Fruit fly (Drosophila melanogaster) whole organism, embryonic: ENCODE data around the gene CG31687.

Experiments used
- ATbp ChIP-seq: fragments of 200-800 bp; sonication (Bioruptor generic); optimal IDR thresholded peaks from 2 replicates; lab custom pipeline; 2017; ENCODE audit warnings: missing biosample characterization, mild to moderate bottlenecking, missing genetic modification characterization, missing genetic modification reagents
- B-H1 ChIP-seq: fragments of 200-800 bp; sonication (Bioruptor generic); IDR thresholded peaks from 3 replicates; pipeline ENCODE4 v1.3.6; 2022; ENCODE audit warnings: missing biosample characterization, missing genetic modification characterization
- Bdp1 ChIP-seq: fragments of 200-800 bp; sonication (Bioruptor generic); optimal IDR thresholded peaks from 3 replicates; lab custom pipeline; 2016; ENCODE audit warnings: missing biosample characterization, missing genetic modification characterization
- CG10274 ChIP-seq: fragments of 200-800 bp; sonication (Bioruptor generic); optimal IDR thresholded peaks from 3 replicates; lab custom pipeline; 2017; ENCODE audit warnings: missing biosample characterization, mild to moderate bottlenecking, missing genetic modification characterization
- CG10366 ChIP-seq: fragments of 200-800 bp; sonication (Bioruptor generic); IDR thresholded peaks from 2 replicates; pipeline ENCODE4 v1.3.6; 2022; ENCODE audit warnings: missing biosample characterization, missing genetic modification characterization
- CG11723 ChIP-seq: fragments of 200-800 bp; sonication (Bioruptor generic); optimal IDR thresholded peaks from 2 replicates; lab custom pipeline; 2017; ENCODE audit warnings: missing biosample characterization, mild to moderate bottlenecking, missing genetic modification characterization
- CG12659 ChIP-seq: fragments of 200-800 bp; sonication (Bioruptor generic); optimal IDR thresholded peaks from 3 replicates; lab custom pipeline; 2017; ENCODE audit warnings: mild to moderate bottlenecking, missing biosample characterization, missing genetic modification reagents, missing genetic modification characterization
- CG1529 ChIP-seq: fragments of 200-800 bp; sonication (Bioruptor generic); optimal IDR thresholded peaks from 3 replicates; lab custom pipeline; 2018; ENCODE audit warnings: missing biosample characterization, missing genetic modification characterization
- CG1602 ChIP-seq: fragments of 200-800 bp; sonication (Bioruptor generic); optimal IDR thresholded peaks from 3 replicates; lab custom pipeline; 2016; ENCODE audit warnings: missing biosample characterization, missing genetic modification characterization
- CG1647 ChIP-seq: fragments of 200-800 bp; sonication (Bioruptor generic); optimal IDR thresholded peaks from 3 replicates; lab custom pipeline; 2016; ENCODE audit warnings: missing biosample characterization, missing genetic modification characterization
- CG2875 ChIP-seq: fragments of 200-800 bp; sonication (Bioruptor generic); optimal IDR thresholded peaks from 2 replicates; lab custom pipeline; 2017; ENCODE audit warnings: missing biosample characterization, mild to moderate bottlenecking, missing genetic modification characterization, missing genetic modification reagents
- CG30431 ChIP-seq: fragments of 200-800 bp; sonication (Bioruptor generic); optimal IDR thresholded peaks from 2 replicates; lab custom pipeline; 2017; ENCODE audit warnings: missing biosample characterization, missing genetic modification characterization
- CG3163 ChIP-seq: fragments of 200-800 bp; sonication (Bioruptor generic); optimal IDR thresholded peaks from 3 replicates; lab custom pipeline; 2016; ENCODE audit warnings: missing biosample characterization, missing genetic modification characterization
- CG3281 ChIP-seq: fragments of 200-800 bp; sonication (Bioruptor generic); optimal IDR thresholded peaks from 3 replicates; lab custom pipeline; 2017; ENCODE audit warnings: missing biosample characterization, mild to moderate bottlenecking, missing genetic modification characterization
- CG3726 ChIP-seq: fragments of 200-800 bp; sonication (Bioruptor generic); IDR thresholded peaks from 3 replicates; pipeline ENCODE4, ENCODE4 v1.3.6; 2022; ENCODE audit warnings: missing biosample characterization, missing genetic modification characterization
- CG3847 ChIP-seq: fragments of 200-800 bp; sonication (Bioruptor generic); IDR thresholded peaks from 2 replicates; pipeline ENCODE4 v1.3.6; 2022; ENCODE audit warnings: missing biosample characterization, missing genetic modification characterization
- CG3995 ChIP-seq: fragments of 200-800 bp; sonication (Bioruptor generic); optimal IDR thresholded peaks from 3 replicates; lab custom pipeline; 2016; ENCODE audit warnings: missing biosample characterization, missing genetic modification characterization
- CG6254 ChIP-seq: fragments of 200-800 bp; sonication (Bioruptor generic); optimal IDR thresholded peaks from 3 replicates; lab custom pipeline; 2017; ENCODE audit warnings: mild to moderate bottlenecking, missing biosample characterization, missing genetic modification reagents, missing genetic modification characterization
- CG9215 ChIP-seq: fragments of 200-800 bp; sonication (Bioruptor generic); IDR thresholded peaks from 2 replicates; pipeline ENCODE4 v1.3.6; 2022; ENCODE audit warnings: missing biosample characterization, missing genetic modification characterization
- CG9609 ChIP-seq: fragments of 200-800 bp; sonication (Bioruptor generic); optimal IDR thresholded peaks from 3 replicates; lab custom pipeline; 2016; ENCODE audit warnings: missing biosample characterization, missing genetic modification characterization
- Deaf1 ChIP-seq: fragments of 200-800 bp; optimal IDR thresholded peaks from 3 replicates; lab custom pipeline; 2019; ENCODE audit warnings: missing biosample characterization, mild to moderate bottlenecking, missing genetic modification characterization, moderate library complexity
- Dek ChIP-seq: fragments of 200-800 bp; sonication (Bioruptor generic); optimal IDR thresholded peaks from 3 replicates; lab custom pipeline; 2019; ENCODE audit warnings: missing biosample characterization, mild to moderate bottlenecking, missing genetic modification characterization, moderate library complexity
- Doc2 ChIP-seq: fragments of 200-800 bp; sonication (Bioruptor generic); IDR thresholded peaks from 2 replicates; pipeline ENCODE4 v1.3.6; 2022; ENCODE audit warnings: missing biosample characterization, missing genetic modification characterization
- E2f2 ChIP-seq: fragments of 200-800 bp; sonication (Bioruptor generic); IDR thresholded peaks from 2 replicates; pipeline ENCODE4 v1.3.6; 2022; ENCODE audit warnings: missing biosample characterization, missing genetic modification characterization
- ERR ChIP-seq: fragments of 200-800 bp; sonication (Bioruptor generic); optimal IDR thresholded peaks from 2 replicates; lab custom pipeline; 2016; ENCODE audit warnings: missing biosample characterization, missing genetic modification characterization
- Ets97D ChIP-seq: fragments of 200-800 bp; sonication (Bioruptor generic); optimal IDR thresholded peaks from 3 replicates; lab custom pipeline; 2016; ENCODE audit warnings: missing biosample characterization, missing genetic modification characterization
- Fer1 ChIP-seq: fragments of 200-800 bp; sonication (Bioruptor generic); optimal IDR thresholded peaks from 2 replicates; lab custom pipeline; 2017; ENCODE audit warnings: missing biosample characterization, mild to moderate bottlenecking, missing genetic modification characterization
- H15 ChIP-seq: fragments of 200-800 bp; sonication (Bioruptor generic); IDR thresholded peaks from 3 replicates; pipeline ENCODE4 v1.3.6; 2022; ENCODE audit warnings: missing biosample characterization, missing genetic modification characterization
- Hmr ChIP-seq: fragments of 200-800 bp; sonication (Bioruptor generic); optimal IDR thresholded peaks from 3 replicates; lab custom pipeline; 2017; ENCODE audit warnings: mild to moderate bottlenecking, missing biosample characterization, missing genetic modification reagents, missing genetic modification characterization
- Hmx ChIP-seq: fragments of 200-800 bp; sonication (Bioruptor generic); optimal IDR thresholded peaks from 2 replicates; lab custom pipeline; 2016; ENCODE audit warnings: missing biosample characterization, missing genetic modification characterization
- Hr78 ChIP-seq, 2 experiments: fragments of 200-800 bp in 1 of 2; fragments of >200 bp in 1 of 2; sonication (Bioruptor generic) in 1 of 2; optimal IDR thresholded peaks; 2 replicates each; lab custom pipeline; 2017 to 2019; ENCODE audit warnings: missing biosample characterization in 2 of 2, missing genetic modification characterization in 2 of 2, mild to moderate bottlenecking in 1 of 2, moderate library complexity in 1 of 2
- Lim3 ChIP-seq: fragments of 200-800 bp; sonication (Bioruptor generic); IDR thresholded peaks from 2 replicates; pipeline ENCODE4 v1.3.6; 2022; ENCODE audit warnings: missing biosample characterization, missing genetic modification characterization
- NFAT ChIP-seq: fragments of 200-800 bp; sonication (Bioruptor generic); IDR thresholded peaks from 2 replicates; pipeline ENCODE4 v1.3.6; 2022; ENCODE audit warnings: missing biosample characterization, missing genetic modification characterization
- Trl ChIP-seq, 3 experiments: fragments of >200 bp in 2 of 3; fragments of 200-800 bp in 1 of 3; sonication (Bioruptor generic) in 1 of 3; optimal IDR thresholded peaks; 2 replicates in 1 of 3; 3 replicates in 2 of 3; lab custom pipeline; 2016 to 2017; ENCODE audit warnings: missing biosample characterization in 1 of 3, missing genetic modification characterization in 1 of 3
- ab ChIP-seq: fragments of 200-800 bp; sonication (Bioruptor generic); optimal IDR thresholded peaks from 2 replicates; lab custom pipeline; 2016; ENCODE audit warnings: missing biosample characterization, missing genetic modification characterization
- croc ChIP-seq: fragments of 200-800 bp; sonication (Bioruptor generic); conservative IDR thresholded peaks from 3 replicates; pipeline ENCODE4 v1.3.6; 2022; ENCODE audit warnings: missing biosample characterization, missing genetic modification characterization
- dysf ChIP-seq: fragments of 200-800 bp; sonication (Bioruptor generic); IDR thresholded peaks from 3 replicates; pipeline ENCODE4 v1.3.6; 2022; ENCODE audit warnings: missing biosample characterization, missing genetic modification characterization
- esg ChIP-seq: fragments of 200-800 bp; sonication (Bioruptor generic); conservative IDR thresholded peaks from 2 replicates; pipeline ENCODE4 v1.3.6; 2022; ENCODE audit warnings: missing biosample characterization, missing genetic modification characterization
- ftz-f1 ChIP-seq: fragments of 200-800 bp; sonication (Bioruptor generic); optimal IDR thresholded peaks from 2 replicates; lab custom pipeline; 2016; ENCODE audit warnings: missing biosample characterization, missing genetic modification characterization
- gem ChIP-seq: fragments of 200-800 bp; sonication (Bioruptor generic); optimal IDR thresholded peaks from 2 replicates; lab custom pipeline; 2019; ENCODE audit warnings: missing biosample characterization, mild to moderate bottlenecking, missing genetic modification characterization, moderate library complexity
- gfzf ChIP-seq: fragments of 200-800 bp; sonication (Bioruptor generic); optimal IDR thresholded peaks from 2 replicates; lab custom pipeline; 2016; ENCODE audit warnings: missing biosample characterization, mild to moderate bottlenecking, missing genetic modification characterization, moderate library complexity
- gsb ChIP-seq: fragments of 200-800 bp; sonication (Bioruptor generic); IDR thresholded peaks from 2 replicates; pipeline ENCODE4 v1.3.6; 2022; ENCODE audit warnings: missing biosample characterization, missing genetic modification characterization
- gsb-n ChIP-seq: fragments of 200-800 bp; sonication (Bioruptor generic); optimal IDR thresholded peaks from 3 replicates; lab custom pipeline; 2018; ENCODE audit warnings: missing biosample characterization, mild to moderate bottlenecking, missing genetic modification characterization
- jumu ChIP-seq: fragments of 200-800 bp; sonication (Bioruptor generic); optimal IDR thresholded peaks from 3 replicates; lab custom pipeline; 2016; ENCODE audit warnings: missing biosample characterization, missing genetic modification characterization
- ken ChIP-seq: fragments of 200-800 bp; sonication (Bioruptor generic); IDR thresholded peaks from 3 replicates; pipeline ENCODE4 v1.3.6; 2022; ENCODE audit warnings: missing biosample characterization, missing genetic modification characterization
- p53 ChIP-seq: fragments of 200-800 bp; sonication (Bioruptor generic); optimal IDR thresholded peaks from 2 replicates; lab custom pipeline; 2016; ENCODE audit warnings: missing biosample characterization, missing genetic modification characterization
- sisA ChIP-seq: fragments of 200-800 bp; sonication (Bioruptor generic); IDR thresholded peaks from 2 replicates; pipeline ENCODE4 v1.3.6; 2022; ENCODE audit warnings: missing biosample characterization, missing genetic modification characterization
- slou ChIP-seq: fragments of 200-800 bp; sonication (Bioruptor generic); optimal IDR thresholded peaks from 3 replicates; lab custom pipeline; 2016; ENCODE audit warnings: missing biosample characterization, missing genetic modification characterization
- sug ChIP-seq: fragments of 200-800 bp; optimal IDR thresholded peaks from 2 replicates; lab custom pipeline; 2019; ENCODE audit warnings: missing biosample characterization, mild to moderate bottlenecking, missing genetic modification characterization, moderate library complexity
- vnd ChIP-seq: fragments of 200-800 bp; sonication (Bioruptor generic); IDR thresholded peaks from 3 replicates; pipeline ENCODE4 v1.3.6; 2022; ENCODE audit warnings: missing biosample characterization, missing genetic modification characterization; ENCODE audit not compliant: partially characterized antibody

CG31687 gene

DNA sequence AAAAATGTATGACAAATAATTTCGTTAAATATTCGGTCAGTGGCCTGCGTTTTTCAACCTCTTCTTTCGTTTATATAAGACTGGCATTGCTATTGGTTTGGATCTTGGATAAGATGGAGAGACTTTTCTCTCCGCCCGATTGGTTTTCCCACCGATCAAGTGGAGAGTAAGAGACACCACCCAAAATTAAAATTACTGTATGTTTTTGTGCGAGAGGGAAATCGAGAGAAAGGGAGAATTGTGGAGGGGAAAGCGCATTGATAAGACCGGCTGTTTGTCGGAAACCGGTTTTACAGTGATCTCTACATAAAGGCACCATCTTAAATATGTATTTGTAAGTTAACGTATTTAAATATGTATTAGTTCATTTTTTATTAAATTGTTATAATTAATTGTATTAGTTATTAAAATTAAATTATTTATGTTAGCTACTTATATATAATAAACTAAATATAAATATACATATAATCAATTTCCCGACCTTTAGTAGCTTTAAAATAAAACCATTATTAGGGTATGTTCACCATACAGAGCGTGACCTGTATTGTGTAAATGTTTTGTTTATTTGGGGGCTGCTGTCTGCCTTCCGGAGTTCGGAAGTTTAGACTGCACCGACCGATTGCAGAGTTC lies 44.5 kb downstream of the CG31687 start, which contains the start of gene CG34007 (continued):
- TF ChIP-seq Trl (optimal IDR thresholded peaks at IDR 0.05; lab: Kevin White, UChicago), result peak; percentile 22 to 76
- no peak for TF ChIP-seq Trl (GFP tag; optimal IDR thresholded peaks at IDR 0.05; lab: Kevin White, UChicago)
- TF ChIP-seq CG3726 (GFP tag; lab: Robert Waterston, UW), result no peak
- TF ChIP-seq Lim3 (GFP tag; lab: Robert Waterston, UW), result no peak
- no peak; the same call in 1 of the 2 replicates for TF ChIP-seq CG10366 (GFP tag; lab: Robert Waterston, UW)
- peak; percentile 55 for TF ChIP-seq Dek (tag; lab: Kevin White, UChicago)
- peak; percentile 29; the same call in 1 of the 3 replicates for TF ChIP-seq B-H1 (GFP tag; lab: Robert Waterston, UW)
- no peak for TF ChIP-seq Hmx
- peak; percentile 78 for TF ChIP-seq dysf (GFP tag; lab: Robert Waterston, UW)
- peak; percentile 4 for TF ChIP-seq gfzf
- TF ChIP-seq CG3995, result no peak
- TF ChIP-seq CG10274 (GFP tag; lab: Kevin White, UChicago), result no peak
- TF ChIP-seq ken (GFP tag; lab: Robert Waterston, UW), result peak; percentile 64; the same call in 2 of the 3 replicates
- TF ChIP-seq esg (GFP tag; lab: Robert Waterston, UW), result peak; percentile 66
- peak; percentile 29 for TF ChIP-seq CG3163 (GFP tag; lab: Kevin White, UChicago)
- peak; percentile 36 for TF ChIP-seq Hmr (GFP tag; lab: Kevin White, UChicago)
- no peak for TF ChIP-seq Bdp1 (GFP tag; lab: Kevin White, UChicago)
- peak; percentile 72 for TF ChIP-seq CG6254 (GFP tag; lab: Kevin White, UChicago)
- TF ChIP-seq ERR (GFP tag; lab: Kevin White, UChicago), result no peak
- TF ChIP-seq Hr78 (GFP tag; optimal IDR thresholded peaks at IDR 0.05; lab: Kevin White, UChicago), result peak in 1 of 2 experiments; percentile 86
- TF ChIP-seq slou (GFP tag; lab: Kevin White, UChicago), result no peak
- 0 out of 2 replicates have a peak, but pooled peaks have one; percentile 14 for TF ChIP-seq CG9215 (GFP tag; lab: Robert Waterston, UW)
- peak; percentile 56; the same call in 1 of the 3 replicates for TF ChIP-seq H15
- peak; percentile 60; the same call in 1 of the 2 replicates for TF ChIP-seq sisA (GFP tag; lab: Robert Waterston, UW)
- TF ChIP-seq CG3281 (GFP tag; lab: Kevin White, UChicago), result peak; percentile 27
- TF ChIP-seq CG9609, result no peak
- peak; percentile 81 for TF ChIP-seq croc (GFP tag; lab: Robert Waterston, UW)
- TF ChIP-seq ATbp (GFP tag; lab: Kevin White, UChicago), result peak; percentile 84
- peak; percentile 72 for TF ChIP-seq CG12659 (GFP tag; lab: Kevin White, UChicago)
- TF ChIP-seq CG11723 (GFP tag; lab: Kevin White, UChicago), result peak; percentile 73
- TF ChIP-seq gsb-n (tag; lab: Kevin White, UChicago), result peak; percentile 96
- TF ChIP-seq gsb (GFP tag; lab: Robert Waterston, UW), result no peak
- TF ChIP-seq sug, result peak; percentile 63
- TF ChIP-seq CG30431 (GFP tag; lab: Kevin White, UChicago), result peak; percentile 65
- peak; percentile 76 for TF ChIP-seq CG1529 (GFP tag; lab: Kevin White, UChicago)
- TF ChIP-seq Deaf1 (tag; lab: Kevin White, UChicago), result peak; percentile 60
- no peak for TF ChIP-seq ab (GFP tag; lab: Kevin White, UChicago)
- peak; percentile 45 for TF ChIP-seq Fer1 (GFP tag; lab: Kevin White, UChicago)
- no peak for TF ChIP-seq Doc2 (GFP tag; lab: Robert Waterston, UW)
- TF ChIP-seq CG3847 (GFP tag; lab: Robert Waterston, UW), result peak; percentile 61; the same call in 1 of the 2 replicates
- peak; percentile 97 for TF ChIP-seq gem (tag; lab: Kevin White, UChicago)
- no peak for TF ChIP-seq Ets97D (GFP tag; lab: Kevin White, UChicago)
- no peak for TF ChIP-seq vnd (GFP tag; lab: Robert Waterston, UW)
- no peak for TF ChIP-seq p53 (GFP tag; lab: Kevin White, UChicago)
- no peak for TF ChIP-seq NFAT (GFP tag; lab: Robert Waterston, UW)
- TF ChIP-seq E2f2 (GFP tag; lab: Robert Waterston, UW), result peak; percentile 40; the same call in 1 of the 2 replicates
- peak; percentile 80 for TF ChIP-seq CG2875 (GFP tag; lab: Kevin White, UChicago)
- TF ChIP-seq ftz-f1 (GFP tag; lab: Kevin White, UChicago), result no peak
- TF ChIP-seq CG1602, result peak; percentile 72
- no peak for TF ChIP-seq jumu
- TF ChIP-seq CG1647 (GFP tag; lab: Kevin White, UChicago), result no peak
